Worm (Caenorhabditis elegans): ENCODE data around the gene tps-2.

ce11 chrII:14634042-14634441 lies 33.3 kb downstream of the tps-2 start:
- no peak for TF ChIP-seq ceh-83 (GFP tag; optimal IDR thresholded peaks at IDR 0.05)
- no peak for TF ChIP-seq snpc-4 (tag; optimal IDR thresholded peaks at IDR 0.05)
- TF ChIP-seq unc-39 (tag; optimal IDR thresholded peaks at IDR 0.05), result no peak
- TF ChIP-seq nhr-237 (tag; optimal IDR thresholded peaks at IDR 0.05), result no peak
- no peak for TF ChIP-seq pha-4 (tag; optimal IDR thresholded peaks at IDR 0.05)

Measured in whole organism, mixed stage, embryonic.